Worm (Caenorhabditis elegans) whole organism, mixed stage, embryonic: ENCODE data around the gene col-69.

ENCODE experiments used
- bed-3 ChIP-seq: fragments of 200-800 bp; sonication (Bioruptor generic); optimal IDR thresholded peaks from 3 replicates; lab custom pipeline; 2018; ENCODE audit warnings: mild to moderate bottlenecking, missing genetic modification characterization, moderate library complexity, missing compliant biosample characterization
- blmp-1 ChIP-seq: fragments of 150-350 bp; optimal IDR thresholded peaks from 2 replicates; lab custom pipeline; 2014; ENCODE audit warnings: missing biosample characterization, missing genetic modification characterization
- ceh-83 ChIP-seq: fragments of 200-800 bp; sonication (Bioruptor generic); optimal IDR thresholded peaks from 2 replicates; lab custom pipeline; 2018; ENCODE audit warnings: mild to moderate bottlenecking, missing genetic modification characterization, missing compliant biosample characterization
- ces-1 ChIP-seq: fragments of 150-350 bp; optimal IDR thresholded peaks from 2 replicates; lab custom pipeline; 2014; ENCODE audit warnings: missing biosample characterization, missing genetic modification reagents, missing genetic modification characterization
- cnd-1 ChIP-seq: fragments of 200-800 bp; sonication (Bioruptor generic); optimal IDR thresholded peaks from 2 replicates; lab custom pipeline; 2018; ENCODE audit warnings: mild to moderate bottlenecking, missing genetic modification characterization, missing compliant biosample characterization
- drap-1 ChIP-seq: fragments of 200-800 bp; sonication (Bioruptor generic); optimal IDR thresholded peaks from 3 replicates; lab custom pipeline; 2018; ENCODE audit warnings: mild to moderate bottlenecking, missing genetic modification characterization, missing compliant biosample characterization
- flh-1 ChIP-seq: fragments of 200-800 bp; sonication (Bioruptor generic); optimal IDR thresholded peaks from 2 replicates; lab custom pipeline; 2018; ENCODE audit warnings: mild to moderate bottlenecking, missing genetic modification characterization, moderate library complexity, missing compliant biosample characterization
- ham-2 ChIP-seq: fragments of 200-800 bp; sonication (Bioruptor generic); optimal IDR thresholded peaks from 2 replicates; lab custom pipeline; 2018; ENCODE audit warnings: mild to moderate bottlenecking, missing genetic modification characterization, missing compliant biosample characterization
- hlh-1 ChIP-seq: fragments of 150-350 bp; optimal IDR thresholded peaks from 2 replicates; lab custom pipeline; 2014; ENCODE audit warnings: missing biosample characterization, missing genetic modification reagents, missing genetic modification characterization
- lin-13 ChIP-seq: fragments of 150-350 bp; optimal IDR thresholded peaks from 2 replicates; lab custom pipeline; 2014; ENCODE audit warnings: missing biosample characterization, missing genetic modification characterization
- mab-5 ChIP-seq: fragments of 150-350 bp; optimal IDR thresholded peaks from 2 replicates; lab custom pipeline; 2014; ENCODE audit warnings: missing biosample characterization, missing genetic modification characterization
- mep-1 ChIP-seq: fragments of 150-350 bp; optimal IDR thresholded peaks from 2 replicates; lab custom pipeline; 2017; ENCODE audit warnings: missing biosample characterization, missing genetic modification reagents, missing genetic modification characterization, inconsistent platforms
- mls-2 ChIP-seq: sonication (generic microtip); optimal IDR thresholded peaks from 2 replicates; lab custom pipeline; 2016; ENCODE audit warnings: mild to moderate bottlenecking, missing genetic modification characterization, moderate library complexity, missing compliant biosample characterization
- nhr-12 ChIP-seq: fragments of 150-350 bp; optimal IDR thresholded peaks from 2 replicates; lab custom pipeline; 2014; ENCODE audit warnings: missing biosample characterization, missing genetic modification characterization
- nhr-2 ChIP-seq: fragments of 150-350 bp; optimal IDR thresholded peaks from 2 replicates; lab custom pipeline; 2014; ENCODE audit warnings: missing biosample characterization, missing genetic modification characterization
- nhr-237 ChIP-seq: fragments of 150-350 bp; optimal IDR thresholded peaks from 2 replicates; lab custom pipeline; 2014; ENCODE audit warnings: missing biosample characterization, missing genetic modification characterization
- nhr-28 ChIP-seq: fragments of 150-350 bp; optimal IDR thresholded peaks from 2 replicates; lab custom pipeline; 2014; ENCODE audit warnings: missing biosample characterization, missing genetic modification characterization
- nhr-76 ChIP-seq: sonication (generic microtip); optimal IDR thresholded peaks from 2 replicates; lab custom pipeline; 2017; ENCODE audit warnings: missing biosample characterization, missing genetic modification characterization
- pha-4 ChIP-seq: fragments of 150-350 bp; optimal IDR thresholded peaks from 2 replicates; lab custom pipeline; 2018; ENCODE audit warnings: missing biosample characterization, missing genetic modification reagents, missing genetic modification characterization
- sem-2 ChIP-seq: fragments of 200-800 bp; sonication (Bioruptor generic); optimal IDR thresholded peaks from 2 replicates; lab custom pipeline; 2018; ENCODE audit warnings: mild to moderate bottlenecking, missing genetic modification characterization, missing compliant biosample characterization
- snpc-4 ChIP-seq: fragments of 150-350 bp; optimal IDR thresholded peaks from 2 replicates; lab custom pipeline; 2014; ENCODE audit warnings: missing biosample characterization, missing genetic modification characterization
- sptf-1 ChIP-seq: sonication (generic microtip); optimal IDR thresholded peaks from 2 replicates; lab custom pipeline; 2017; ENCODE audit warnings: mild to moderate bottlenecking, missing genetic modification characterization, moderate library complexity, missing compliant biosample characterization
- tbx-8 ChIP-seq: fragments of 200-800 bp; sonication (Bioruptor generic); optimal IDR thresholded peaks from 2 replicates; lab custom pipeline; 2018; ENCODE audit warnings: mild to moderate bottlenecking, missing genetic modification characterization, moderate library complexity, missing compliant biosample characterization
- unc-39 ChIP-seq: fragments of 150-350 bp; optimal IDR thresholded peaks from 2 replicates; lab custom pipeline; 2014; ENCODE audit warnings: missing biosample characterization, missing genetic modification characterization
- unc-62 ChIP-seq: fragments of 150-350 bp; optimal IDR thresholded peaks from 2 replicates; lab custom pipeline; 2014; ENCODE audit warnings: missing biosample characterization, missing genetic modification reagents, missing genetic modification characterization
- zip-8 ChIP-seq: fragments of 150-350 bp; optimal IDR thresholded peaks from 2 replicates; lab custom pipeline; 2014; ENCODE audit warnings: missing biosample characterization, missing genetic modification characterization
- ztf-11 ChIP-seq: fragments of 150-350 bp; optimal IDR thresholded peaks from 2 replicates; lab custom pipeline; 2014; ENCODE audit warnings: missing biosample characterization, missing genetic modification characterization

col-69 gene

ce11 chrII:305645-306044, at the start of gene col-69:
TSS of gene col-69 (minus strand) at chrII:305745.
- no peak for TF ChIP-seq unc-39 (tag; lab: Kevin White, UChicago)
- no peak for TF ChIP-seq tbx-8 (GFP tag; lab: Kevin White, UChicago)
- TF ChIP-seq unc-62 (GFP tag; lab: Kevin White, UChicago), result no peak
- no peak for TF ChIP-seq mep-1 (tag; lab: Kevin White, UChicago)
- no peak for TF ChIP-seq sem-2
- TF ChIP-seq mls-2 (tag; lab: Kevin White, UChicago), result no peak
- no peak for TF ChIP-seq drap-1
- TF ChIP-seq bed-3, result no peak
- no peak for TF ChIP-seq nhr-76 (tag; lab: Kevin White, UChicago)
- TF ChIP-seq blmp-1 (tag; lab: Kevin White, UChicago), result no peak
- no peak for TF ChIP-seq ham-2 (GFP tag; lab: Kevin White, UChicago)
- TF ChIP-seq nhr-12, result no peak
- TF ChIP-seq, all 35 proteins: peak for 0

ce11 chrII:354494-354893, 48.9 kb upstream of the col-69 start:
- TF ChIP-seq ces-1 (GFP tag; lab: Kevin White, UChicago), result peak; percentile 97
- no peak for TF ChIP-seq nhr-237
- no peak for TF ChIP-seq mep-1 (tag; lab: Kevin White, UChicago)
- no peak for TF ChIP-seq sptf-1 (tag; lab: Kevin White, UChicago)
- TF ChIP-seq, all 35 proteins: peak for 1

ce11 chrII:349749-350148, 44.2 kb upstream of the col-69 start:
- TF ChIP-seq zip-8 (tag; lab: Kevin White, UChicago), result peak; percentile 96
- no peak for TF ChIP-seq nhr-237

ce11 chrII:347734-348133, 42.2 kb upstream of the col-69 start, which contains the start of gene D1069.3:
TSS of gene D1069.3 (minus strand) at chrII:347891.
- TF ChIP-seq drap-1, result no peak
- peak; percentile 87 for TF ChIP-seq ces-1 (GFP tag; lab: Kevin White, UChicago)

ce11 chrII:341282-341681, 35.7 kb upstream of the col-69 start:
- no peak for TF ChIP-seq ces-1 (GFP tag; lab: Kevin White, UChicago)

- TF ChIP-seq nhr-28 (tag; lab: Kevin White, UChicago) (no peak), unc-62 (GFP tag; lab: Kevin White, UChicago) (no peak), hlh-1 (no peak), cnd-1 (tag; lab: Kevin White, UChicago) (no peak), ztf-11 (tag; lab: Kevin White, UChicago) (no peak), zip-8 (tag; lab: Kevin White, UChicago) (no peak), nhr-2 (no peak), lin-13 (tag; lab: Kevin White, UChicago) (no peak)
Observed at ce11 chrII:340714-341113, 35.2 kb upstream of the col-69 start.

- no peak for TF ChIP-seq pha-4 (tag; lab: Kevin White, UChicago)
- TF ChIP-seq snpc-4, result no peak
- TF ChIP-seq ces-1 (GFP tag; lab: Kevin White, UChicago), result no peak
- no peak for TF ChIP-seq nhr-76 (tag; lab: Kevin White, UChicago)
- no peak for TF ChIP-seq mab-5 (tag; lab: Kevin White, UChicago)
- no peak for TF ChIP-seq flh-1 (GFP tag; lab: Kevin White, UChicago)
- TF ChIP-seq ceh-83 (GFP tag; lab: Kevin White, UChicago), result no peak
- no peak for TF ChIP-seq unc-62 (GFP tag; lab: Kevin White, UChicago)
- TF ChIP-seq ztf-11 (tag; lab: Kevin White, UChicago), result no peak
Observed at ce11 chrII:340224-340623, 34.7 kb upstream of the col-69 start, which contains the start of gene clc-31. TSS of gene clc-31 (plus strand) at chrII:340524.
